Worm (Caenorhabditis elegans): ENCODE measurements around the gene sgn-1.

The sgn-1 gene

DNA sequence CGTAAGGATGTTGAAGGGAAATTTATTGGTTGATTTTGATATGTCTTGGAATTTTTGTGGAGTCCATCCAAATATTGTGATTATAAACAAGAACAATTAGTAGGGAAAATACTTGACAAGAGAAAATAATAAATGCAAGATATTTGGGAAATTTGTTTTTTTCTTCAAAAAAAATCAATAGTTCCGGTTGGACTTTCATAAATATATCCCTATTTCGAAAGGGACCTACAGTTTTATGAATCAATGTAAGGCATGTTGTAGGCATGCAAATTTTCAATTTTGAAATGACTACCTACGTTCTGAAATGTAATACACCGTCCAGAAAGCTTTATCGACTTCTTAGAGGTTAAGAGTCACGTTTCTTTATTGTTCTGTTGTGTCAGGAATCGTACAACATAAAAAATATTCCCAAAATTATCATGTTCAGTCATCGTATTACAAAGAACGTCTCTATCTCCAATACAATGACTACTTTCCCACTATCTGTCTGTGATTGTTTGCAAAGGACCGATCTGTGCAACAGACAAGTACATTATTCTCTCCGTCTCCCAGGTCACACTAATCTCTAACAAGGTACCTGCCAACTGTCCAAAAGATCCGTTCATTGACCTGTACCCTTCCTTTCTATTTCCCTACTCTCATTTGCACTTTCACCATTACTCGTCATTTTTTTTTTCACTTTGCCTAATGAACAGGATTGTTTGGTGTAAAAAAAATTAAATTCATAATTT lies 6.5 kb upstream of the sgn-1 start, which contains the start of gene F07H5.13:
TSS of gene F07H5.13 (plus strand) at position 730 of the 731 bp plus-strand sequence.
- TF ChIP-seq nhr-77 (tag; optimal IDR thresholded peaks at IDR 0.05) (peak; percentile 56), T20F7.1 (GFP tag; optimal IDR thresholded peaks at IDR 0.05) (peak; percentile 59), hmg-1.1 (GFP tag; IDR thresholded peaks at IDR 0.05) (0 out of 2 replicates have a peak, but pooled peaks have one; percentile 42), hlh-11 (tag; optimal IDR thresholded peaks at IDR 0.05) (peak; percentile 21), set-16 (GFP tag; IDR thresholded peaks at IDR 0.05) (no peak), F44E2.7 (GFP tag; IDR thresholded peaks at IDR 0.05) (0 out of 2 replicates have a peak, but pooled peaks have one; percentile 9), snpc-1.2 (GFP tag; IDR thresholded peaks at IDR 0.05) (0 out of 2 replicates have a peak, but pooled peaks have one; percentile 9), ceh-20 (GFP tag; IDR thresholded peaks at IDR 0.05) (0 out of 2 replicates have a peak, but pooled peaks have one; percentile 33), unc-62 (GFP tag; optimal IDR thresholded peaks at IDR 0.05 in 1 of 2) (no peak), unc-62 (tag; optimal IDR thresholded peaks at IDR 0.05) (no peak), Y75B8A.6 (GFP tag; IDR thresholded peaks at IDR 0.05) (no peak), daf-19 (GFP tag; conservative IDR thresholded peaks at IDR 0.05) (no peak), skn-1 (tag; optimal IDR thresholded peaks at IDR 0.05) (no peak), spr-3 (GFP tag; optimal IDR thresholded peaks at IDR 0.05) (peak; percentile 6), nhr-11 (tag; optimal IDR thresholded peaks at IDR 0.05) (peak; percentile 35), zip-2 (tag; optimal IDR thresholded peaks at IDR 0.05) (no peak), ama-1 (optimal IDR thresholded peaks at IDR 0.05) (peak; percentile 16), nhr-28 (tag; optimal IDR thresholded peaks at IDR 0.05) (no peak), lin-38 (GFP tag; IDR thresholded peaks at IDR 0.05) (peak; percentile 44), lin-29 (GFP tag; IDR thresholded peaks at IDR 0.05) (no peak), arid-1 (GFP tag; conservative IDR thresholded peaks at IDR 0.05) (peak; percentile 56), lsy-2 (tag; optimal IDR thresholded peaks at IDR 0.05) (peak; percentile 20 to 80), zag-1 (tag; optimal IDR thresholded peaks at IDR 0.05) (no peak), nhr-76 (tag; optimal IDR thresholded peaks at IDR 0.05) (no peak), nhr-25 (tag; optimal IDR thresholded peaks at IDR 0.05; ENCODE audit: borderline replicate concordance, insufficient read depth) (peak; percentile 43), rbr-2 (tag; optimal IDR thresholded peaks at IDR 0.05) (peak; percentile 33), duxl-1 (tag; optimal IDR thresholded peaks at IDR 0.05; ENCODE audit: poor library complexity) (peak; percentile 30), T26A8.4 (GFP tag; IDR thresholded peaks at IDR 0.05) (peak; percentile 89), ceh-82 (tag; optimal IDR thresholded peaks at IDR 0.05) (no peak), hif-1 (tag; optimal IDR thresholded peaks at IDR 0.05) (peak in 1 of 2 experiments; percentile 35), ctbp-1 (GFP tag; IDR thresholded peaks at IDR 0.05) (peak; percentile 27; the same call in 1 of the 2 replicates), lin-13 (GFP tag; optimal IDR thresholded peaks at IDR 0.05) (peak; percentile 48), nhr-48 (tag; optimal IDR thresholded peaks at IDR 0.05) (peak; percentile 39), fkh-10 (GFP tag; optimal IDR thresholded peaks at IDR 0.05) (no peak), daf-16 (GFP tag; optimal IDR thresholded peaks at IDR 0.05) (peak in 1 of 2 experiments; percentile 33), daf-16 (tag; optimal IDR thresholded peaks at IDR 0.05) (peak; percentile 57), spr-1 (tag; optimal IDR thresholded peaks at IDR 0.05) (peak; percentile 24), nhr-102 (tag; optimal IDR thresholded peaks at IDR 0.05) (peak; percentile 71), php-3 (GFP tag; IDR thresholded peaks at IDR 0.05) (0 out of 2 replicates have a peak, but pooled peaks have one; percentile 12), dmd-6 (GFP tag; IDR thresholded peaks at IDR 0.05) (no peak), mes-2 (tag; optimal IDR thresholded peaks at IDR 0.05; ENCODE audit: poor library complexity, severe bottlenecking) (peak; percentile 37), saeg-2 (GFP tag; IDR thresholded peaks at IDR 0.05) (0 out of 2 replicates have a peak, but pooled peaks have one; percentile 42), mxl-3 (GFP tag; optimal IDR thresholded peaks at IDR 0.05) (no peak), nhr-41 (GFP tag; IDR thresholded peaks at IDR 0.05) (no peak), zfp-3 (GFP tag; conservative IDR thresholded peaks at IDR 0.05) (peak; percentile 83), nhr-42 (GFP tag; IDR thresholded peaks at IDR 0.05) (peak; percentile 40; the same call in 1 of the 2 replicates), sdz-12 (GFP tag; optimal IDR thresholded peaks at IDR 0.05) (peak; percentile 37), F10B5.3 (tag; optimal IDR thresholded peaks at IDR 0.05) (peak; percentile 0), nhr-6 (tag; optimal IDR thresholded peaks at IDR 0.05) (peak; percentile 35)
